Fruit fly (Drosophila melanogaster) whole organism, embryonic: ENCODE measurements around the gene scramb2.
A peak's percentile ranks its signal among the peaks of the same experiment; 100 is the strongest.

Experiments
- CG10147 ChIP-seq: fragments of 200-800 bp; sonication (Bioruptor generic); optimal IDR thresholded peaks from 2 replicates; lab custom pipeline; 2019; ENCODE audit warnings: missing biosample characterization, mild to moderate bottlenecking, missing genetic modification characterization, moderate library complexity
- CG10543 ChIP-seq: fragments of 200-800 bp; sonication (Bioruptor generic); optimal IDR thresholded peaks from 3 replicates; lab custom pipeline; 2017; ENCODE audit warnings: missing biosample characterization, mild to moderate bottlenecking, missing genetic modification characterization, moderate library complexity
- CG10959 ChIP-seq: fragments of 200-800 bp; sonication (Bioruptor generic); IDR thresholded peaks from 2 replicates; pipeline ENCODE4 v1.3.6; 2022; ENCODE audit warnings: missing biosample characterization, missing genetic modification characterization
- CG11093 ChIP-seq: fragments of 200-800 bp; sonication (Bioruptor generic); IDR thresholded peaks from 3 replicates; pipeline ENCODE4 v1.3.6; 2022; ENCODE audit warnings: missing biosample characterization, missing genetic modification characterization
- CG12942 ChIP-seq: fragments of 200-800 bp; sonication (Bioruptor generic); optimal IDR thresholded peaks from 3 replicates; lab custom pipeline; 2016; ENCODE audit warnings: missing biosample characterization, missing genetic modification characterization
- CG13296 ChIP-seq: fragments of 200-800 bp; sonication (Bioruptor generic); optimal IDR thresholded peaks from 3 replicates; lab custom pipeline; 2018; ENCODE audit warnings: missing biosample characterization, mild to moderate bottlenecking, missing genetic modification characterization
- CG14050 ChIP-seq: fragments of 200-800 bp; sonication (Bioruptor generic); IDR thresholded peaks from 3 replicates; pipeline ENCODE4 v1.3.6; 2022; ENCODE audit warnings: missing biosample characterization, missing genetic modification characterization
- CG15514 ChIP-seq: fragments of 200-800 bp; sonication (Bioruptor generic); optimal IDR thresholded peaks from 3 replicates; lab custom pipeline; 2017; ENCODE audit warnings: missing biosample characterization, missing genetic modification characterization, mild to moderate bottlenecking, moderate library complexity, missing genetic modification reagents
- CG1647 ChIP-seq: fragments of 200-800 bp; sonication (Bioruptor generic); optimal IDR thresholded peaks from 3 replicates; lab custom pipeline; 2016; ENCODE audit warnings: missing biosample characterization, missing genetic modification characterization
- CG17186 ChIP-seq: fragments of 200-800 bp; sonication (Bioruptor generic); optimal IDR thresholded peaks from 3 replicates; lab custom pipeline; 2017; ENCODE audit warnings: missing biosample characterization, missing genetic modification reagents, missing genetic modification characterization
- CG17802 ChIP-seq: fragments of 200-800 bp; sonication (Bioruptor generic); optimal IDR thresholded peaks from 2 replicates; lab custom pipeline; 2018; ENCODE audit warnings: missing biosample characterization, mild to moderate bottlenecking, missing genetic modification characterization, moderate library complexity
- CG18476 ChIP-seq: fragments of 200-800 bp; sonication (Bioruptor generic); optimal IDR thresholded peaks from 2 replicates; lab custom pipeline; 2016; ENCODE audit warnings: missing biosample characterization, mild to moderate bottlenecking, missing genetic modification characterization
- CG2712 ChIP-seq: fragments of 200-800 bp; optimal IDR thresholded peaks from 3 replicates; lab custom pipeline; 2019; ENCODE audit warnings: missing biosample characterization, mild to moderate bottlenecking, missing genetic modification characterization, moderate library complexity
- CG3065 ChIP-seq: fragments of 200-800 bp; sonication (Bioruptor generic); optimal IDR thresholded peaks from 2 replicates; lab custom pipeline; 2016; ENCODE audit warnings: missing biosample characterization, missing genetic modification characterization
- CG31224 ChIP-seq: fragments of 200-800 bp; sonication (Bioruptor generic); IDR thresholded peaks from 2 replicates; pipeline ENCODE4 v1.3.6; 2022; ENCODE audit warnings: missing biosample characterization, missing genetic modification characterization
- CG3726 ChIP-seq: fragments of 200-800 bp; sonication (Bioruptor generic); IDR thresholded peaks from 3 replicates; pipeline ENCODE4, ENCODE4 v1.3.6; 2022; ENCODE audit warnings: missing biosample characterization, missing genetic modification characterization
- CG3995 ChIP-seq: fragments of 200-800 bp; sonication (Bioruptor generic); optimal IDR thresholded peaks from 3 replicates; lab custom pipeline; 2016; ENCODE audit warnings: missing biosample characterization, missing genetic modification characterization
- CG4730 ChIP-seq: fragments of 200-800 bp; sonication (Bioruptor generic); IDR thresholded peaks from 2 replicates; pipeline ENCODE4 v1.3.6; 2022; ENCODE audit warnings: missing biosample characterization, missing genetic modification characterization
- CG4820 ChIP-seq: fragments of 200-800 bp; sonication (Bioruptor generic); optimal IDR thresholded peaks from 3 replicates; lab custom pipeline; 2016; ENCODE audit warnings: missing biosample characterization, missing genetic modification characterization
- CG5953 ChIP-seq: fragments of 200-800 bp; sonication (Bioruptor generic); IDR thresholded peaks from 2 replicates; pipeline ENCODE4 v1.3.6; 2022; ENCODE audit warnings: missing biosample characterization, missing genetic modification characterization
- CG8281 ChIP-seq: fragments of 200-800 bp; sonication (Bioruptor generic); optimal IDR thresholded peaks from 2 replicates; lab custom pipeline; 2018; ENCODE audit warnings: missing biosample characterization, mild to moderate bottlenecking, missing genetic modification characterization, moderate library complexity
- CG9215 ChIP-seq: fragments of 200-800 bp; sonication (Bioruptor generic); IDR thresholded peaks from 2 replicates; pipeline ENCODE4 v1.3.6; 2022; ENCODE audit warnings: missing biosample characterization, missing genetic modification characterization
- CG9609 ChIP-seq: fragments of 200-800 bp; sonication (Bioruptor generic); optimal IDR thresholded peaks from 3 replicates; lab custom pipeline; 2016; ENCODE audit warnings: missing biosample characterization, missing genetic modification characterization
- CTCF ChIP-seq: fragments of 200-800 bp; sonication (Bioruptor generic); optimal IDR thresholded peaks from 2 replicates; lab custom pipeline; 2017; ENCODE audit warnings: missing biosample characterization, mild to moderate bottlenecking, missing genetic modification characterization, moderate library complexity
- HHEX ChIP-seq: fragments of 200-800 bp; sonication (Bioruptor generic); optimal IDR thresholded peaks from 3 replicates; lab custom pipeline; 2017; ENCODE audit warnings: missing biosample characterization, mild to moderate bottlenecking, missing genetic modification characterization, missing genetic modification reagents
- Hand ChIP-seq: fragments of 200-800 bp; sonication (Bioruptor generic); optimal IDR thresholded peaks from 2 replicates; lab custom pipeline; 2017; ENCODE audit warnings: mild to moderate bottlenecking, missing biosample characterization, missing genetic modification reagents, missing genetic modification characterization
- HmgD ChIP-seq: fragments of 200-800 bp; sonication (Bioruptor generic); optimal IDR thresholded peaks from 3 replicates; lab custom pipeline; 2016; ENCODE audit warnings: missing biosample characterization, missing genetic modification characterization
- Jarid2 ChIP-seq: fragments of 200-800 bp; sonication (Bioruptor generic); optimal IDR thresholded peaks from 3 replicates; lab custom pipeline; 2017; ENCODE audit warnings: mild to moderate bottlenecking, missing biosample characterization, missing genetic modification reagents, missing genetic modification characterization
- NFAT ChIP-seq: fragments of 200-800 bp; sonication (Bioruptor generic); IDR thresholded peaks from 2 replicates; pipeline ENCODE4 v1.3.6; 2022; ENCODE audit warnings: missing biosample characterization, missing genetic modification characterization
- PHDP ChIP-seq: fragments of 200-800 bp; sonication (Bioruptor generic); optimal IDR thresholded peaks from 3 replicates; lab custom pipeline; 2018; ENCODE audit warnings: missing biosample characterization, mild to moderate bottlenecking, missing genetic modification characterization, moderate library complexity
- cato ChIP-seq: fragments of 200-800 bp; sonication (Bioruptor generic); optimal IDR thresholded peaks from 2 replicates; lab custom pipeline; 2016; ENCODE audit warnings: missing biosample characterization, missing genetic modification characterization, borderline replicate concordance
- cg ChIP-seq: fragments of 200-800 bp; sonication (Bioruptor generic); optimal IDR thresholded peaks from 3 replicates; lab custom pipeline; 2019; ENCODE audit warnings: missing biosample characterization, mild to moderate bottlenecking, missing genetic modification characterization, moderate library complexity
- cwo ChIP-seq: fragments of 200-800 bp; sonication (Bioruptor generic); optimal IDR thresholded peaks from 3 replicates; lab custom pipeline; 2017; ENCODE audit warnings: missing biosample characterization, missing genetic modification characterization, mild to moderate bottlenecking, moderate library complexity, missing genetic modification reagents
- dimm ChIP-seq: fragments of 200-800 bp; sonication (Bioruptor generic); IDR thresholded peaks from 2 replicates; pipeline ENCODE4 v1.3.6; 2022; ENCODE audit warnings: missing biosample characterization, missing genetic modification characterization
- dmrt11E ChIP-seq: fragments of 200-800 bp; sonication (Bioruptor generic); optimal IDR thresholded peaks from 3 replicates; lab custom pipeline; 2018; ENCODE audit warnings: missing biosample characterization, mild to moderate bottlenecking, missing genetic modification characterization, moderate library complexity
- emc ChIP-seq: fragments of 200-800 bp; sonication (Bioruptor generic); optimal IDR thresholded peaks from 2 replicates; lab custom pipeline; 2016; ENCODE audit warnings: missing biosample characterization, missing genetic modification characterization
- exex ChIP-seq: fragments of 200-800 bp; sonication (Bioruptor generic); optimal IDR thresholded peaks from 4 replicates; lab custom pipeline; 2018; ENCODE audit warnings: missing biosample characterization, mild to moderate bottlenecking, missing genetic modification characterization, moderate library complexity
- gt ChIP-seq: fragments of 200-800 bp; sonication (Bioruptor generic); IDR thresholded peaks from 2 replicates; pipeline ENCODE4 v1.3.6; 2022; ENCODE audit warnings: missing biosample characterization, missing genetic modification characterization
- ken ChIP-seq: fragments of 200-800 bp; sonication (Bioruptor generic); IDR thresholded peaks from 3 replicates; pipeline ENCODE4 v1.3.6; 2022; ENCODE audit warnings: missing biosample characterization, missing genetic modification characterization
- luna ChIP-seq: fragments of 200-800 bp; sonication (Bioruptor generic); optimal IDR thresholded peaks from 2 replicates; lab custom pipeline; 2016; ENCODE audit warnings: missing biosample characterization, missing genetic modification characterization
- oc ChIP-seq: fragments of 200-800 bp; sonication (Bioruptor generic); optimal IDR thresholded peaks from 2 replicates; lab custom pipeline; 2018; ENCODE audit warnings: missing biosample characterization, mild to moderate bottlenecking, missing genetic modification characterization, moderate library complexity
- odd ChIP-seq: fragments of 200-800 bp; sonication (Bioruptor generic); optimal IDR thresholded peaks from 2 replicates; lab custom pipeline; 2017; ENCODE audit warnings: missing biosample characterization, mild to moderate bottlenecking, missing genetic modification characterization
- onecut ChIP-seq: fragments of 200-800 bp; sonication (Bioruptor generic); IDR thresholded peaks from 2 replicates; pipeline ENCODE4 v1.3.6; 2022; ENCODE audit warnings: missing biosample characterization, missing genetic modification characterization
- psq ChIP-seq: fragments of 200-800 bp; sonication (Bioruptor generic); optimal IDR thresholded peaks from 2 replicates; lab custom pipeline; 2017; ENCODE audit warnings: missing biosample characterization, missing genetic modification characterization
- sima ChIP-seq: fragments of 200-800 bp; sonication (Bioruptor generic); optimal IDR thresholded peaks from 2 replicates; lab custom pipeline; 2016; ENCODE audit warnings: missing biosample characterization, missing genetic modification characterization
- slou ChIP-seq: fragments of 200-800 bp; sonication (Bioruptor generic); optimal IDR thresholded peaks from 3 replicates; lab custom pipeline; 2016; ENCODE audit warnings: missing biosample characterization, missing genetic modification characterization
- trem ChIP-seq: fragments of 200-800 bp; optimal IDR thresholded peaks from 3 replicates; lab custom pipeline; 2019; ENCODE audit warnings: missing biosample characterization, mild to moderate bottlenecking, missing genetic modification characterization, moderate library complexity
- zen2 ChIP-seq: fragments of 200-800 bp; sonication (Bioruptor generic); IDR thresholded peaks from 3 replicates; pipeline ENCODE4 v1.3.6; 2022; ENCODE audit warnings: missing biosample characterization, missing genetic modification characterization; ENCODE audit not compliant: partially characterized antibody
- zf30C ChIP-seq: fragments of 200-800 bp; sonication (Bioruptor generic); optimal IDR thresholded peaks from 3 replicates; lab custom pipeline; 2018; ENCODE audit warnings: missing biosample characterization, mild to moderate bottlenecking, missing genetic modification characterization

Gene scramb2

DNA sequence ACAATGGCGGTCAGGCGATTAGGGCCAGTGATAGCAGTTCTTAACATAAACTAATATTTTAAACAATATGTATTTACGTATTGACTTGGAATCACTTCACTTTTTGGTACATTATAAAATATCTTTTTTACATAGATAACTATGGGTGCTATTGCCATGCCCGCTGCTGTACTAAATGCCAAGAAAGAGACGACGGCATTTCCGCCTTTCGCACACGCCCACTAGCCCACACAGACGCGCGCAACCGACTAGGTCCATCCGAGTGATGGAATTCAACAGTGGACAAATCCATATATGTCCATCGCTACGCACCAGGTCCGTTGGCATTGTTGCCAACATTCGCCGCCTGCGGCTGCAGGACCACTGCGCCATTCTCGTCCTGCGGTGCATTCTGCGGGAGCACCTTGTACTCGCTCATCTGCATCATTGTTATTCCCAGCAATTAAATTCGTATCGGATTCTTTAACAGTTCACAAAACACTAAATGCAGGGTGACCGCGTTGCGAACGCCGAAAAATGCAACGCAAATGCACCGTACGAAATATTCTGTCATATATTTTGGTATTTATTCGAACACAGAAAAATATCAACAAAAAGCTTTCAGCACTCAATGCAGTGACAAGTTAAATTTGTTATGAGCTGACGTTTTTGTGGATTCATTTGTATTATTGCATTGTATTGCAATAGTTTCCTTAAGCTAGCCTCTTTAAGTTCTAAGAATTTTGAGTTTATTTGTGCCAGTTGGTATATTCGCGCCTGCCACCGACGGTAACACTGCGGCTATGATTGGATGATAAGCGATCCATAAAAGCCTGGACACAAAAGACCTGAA is at the start of gene scramb2, which contains the start of gene Sk2:
Gene scramb2 (minus strand): TSS at position 488 of the 832 bp plus-strand sequence.
Gene Sk2 (plus strand): TSS at position 763 of the 832 bp plus-strand sequence.
- peak; percentile 50 for TF ChIP-seq CG17186 (GFP tag; lab: Kevin White, UChicago)
- TF ChIP-seq exex (tag; lab: Kevin White, UChicago) = peak; percentile 71
- TF ChIP-seq CG14050 = peak; percentile 91
- TF ChIP-seq cwo (GFP tag; lab: Kevin White, UChicago) = peak; percentile 93
- peak; percentile 92 for TF ChIP-seq oc (tag; lab: Kevin White, UChicago)
- TF ChIP-seq NFAT (GFP tag; lab: Robert Waterston, UW) = peak; percentile 94
- peak; percentile 70 for TF ChIP-seq CG3995
- TF ChIP-seq CG10147 = peak; percentile 89
- peak; percentile 92 for TF ChIP-seq Hand (GFP tag; lab: Kevin White, UChicago)
- peak; percentile 51 for TF ChIP-seq sima (GFP tag; lab: Kevin White, UChicago)
- TF ChIP-seq emc = peak; percentile 53
- TF ChIP-seq CG18476 = peak; percentile 91
- TF ChIP-seq CG10959 = peak; percentile 89
- peak; percentile 85 for TF ChIP-seq CG9215 (GFP tag; lab: Robert Waterston, UW)
- peak; percentile 76 for TF ChIP-seq CG9609 (GFP tag; lab: Kevin White, UChicago)
- peak; percentile 64 for TF ChIP-seq slou (GFP tag; lab: Kevin White, UChicago)
- TF ChIP-seq CG4730 (GFP tag; lab: Robert Waterston, UW) = peak; percentile 93
- TF ChIP-seq CG3065 (GFP tag; lab: Kevin White, UChicago) = peak; percentile 96
- TF ChIP-seq CG13296 = peak; percentile 97
- TF ChIP-seq zf30C = peak; percentile 55
- TF ChIP-seq ken = peak; percentile 91
- TF ChIP-seq CG2712 (tag; lab: Kevin White, UChicago) = peak; percentile 94
- peak; percentile 84 for TF ChIP-seq CG8281 (tag; lab: Kevin White, UChicago)
- TF ChIP-seq HHEX (GFP tag; lab: Kevin White, UChicago) = peak; percentile 97
- peak; percentile 83 for TF ChIP-seq gt (GFP tag; lab: Robert Waterston, UW)
- peak; percentile 91 for TF ChIP-seq CG3726 (GFP tag; lab: Robert Waterston, UW)
- TF ChIP-seq cato (GFP tag; lab: Kevin White, UChicago) = peak; percentile 88
- TF ChIP-seq psq (GFP tag; lab: Kevin White, UChicago) = peak; percentile 78
- peak; percentile 74 for TF ChIP-seq CG17802
- peak; percentile 68 for TF ChIP-seq CTCF (GFP tag; lab: Kevin White, UChicago)
- peak; percentile 94 for TF ChIP-seq onecut (GFP tag; lab: Robert Waterston, UW)
- TF ChIP-seq zen2 = no peak
- peak; percentile 96 for TF ChIP-seq PHDP
- peak; percentile 90 for TF ChIP-seq CG15514
- peak; percentile 3 for TF ChIP-seq luna (GFP tag; lab: Kevin White, UChicago)
- peak; percentile 8 for TF ChIP-seq HmgD (GFP tag; lab: Kevin White, UChicago)
- no peak for TF ChIP-seq cg
- peak; percentile 90 for TF ChIP-seq CG11093
- peak; percentile 91 for TF ChIP-seq dmrt11E (tag; lab: Kevin White, UChicago)
- TF ChIP-seq Jarid2 (GFP tag; lab: Kevin White, UChicago) = peak; percentile 85
- peak; percentile 90 for TF ChIP-seq CG4820 (GFP tag; lab: Kevin White, UChicago)
- peak; percentile 96 for TF ChIP-seq odd
- TF ChIP-seq CG10543 = peak; percentile 86
- TF ChIP-seq CG5953 (GFP tag; lab: Robert Waterston, UW) = peak; percentile 94
- peak; percentile 83 for TF ChIP-seq CG1647 (GFP tag; lab: Kevin White, UChicago)
- TF ChIP-seq dimm (GFP tag; lab: Robert Waterston, UW) = peak; percentile 83
- TF ChIP-seq CG12942 = peak; percentile 83
- peak; percentile 86 for TF ChIP-seq CG31224 (GFP tag; lab: Robert Waterston, UW)
- TF ChIP-seq trem = peak; percentile 88
